Worm (Caenorhabditis elegans) whole organism, L1 larva: ENCODE results near the gene csn-6.
A peak's percentile ranks its signal among the peaks of the same experiment; 100 is the strongest.

Source experiments
- C16A3.4 ChIP-seq: fragments of 150-350 bp; optimal IDR thresholded peaks from 2 replicates; lab custom pipeline; 2014; ENCODE audit warnings: missing biosample characterization, missing genetic modification characterization
- aha-1 ChIP-seq: fragments of 150-350 bp; optimal IDR thresholded peaks from 2 replicates; lab custom pipeline; 2014; ENCODE audit warnings: missing biosample characterization, missing genetic modification characterization
- alr-1 ChIP-seq: fragments of 200-800 bp; sonication (Bioruptor generic); optimal IDR thresholded peaks from 2 replicates; lab custom pipeline; 2018; ENCODE audit warnings: borderline replicate concordance, mild to moderate bottlenecking, missing genetic modification characterization, missing compliant biosample characterization
- blmp-1 ChIP-seq: fragments of 150-350 bp; optimal IDR thresholded peaks from 2 replicates; lab custom pipeline; 2014; ENCODE audit warnings: missing biosample characterization, missing genetic modification characterization
- ceh-63 ChIP-seq: fragments of 200-800 bp; sonication (Bioruptor generic); optimal IDR thresholded peaks from 2 replicates; lab custom pipeline; 2018; ENCODE audit warnings: mild to moderate bottlenecking, missing genetic modification characterization, missing compliant biosample characterization
- ceh-88 ChIP-seq: fragments of 200-800 bp; sonication (Bioruptor generic); IDR thresholded peaks from 2 replicates; pipeline ENCODE4 v1.3.6; 2022; ENCODE audit warnings: missing genetic modification characterization, missing compliant biosample characterization
- ces-1 ChIP-seq: fragments of 150-350 bp; optimal IDR thresholded peaks from 2 replicates; lab custom pipeline; 2014; ENCODE audit warnings: missing biosample characterization, missing genetic modification reagents, missing genetic modification characterization
- efl-1 ChIP-seq, 4 experiments: fragments of 150-350 bp; optimal IDR thresholded peaks in 3 of 4; peaks in 1 of 4; 1 replicate in 1 of 4; 2 replicates in 3 of 4; lab custom pipeline; 2014; ENCODE audit warnings: missing biosample characterization in 2 of 4, missing genetic modification characterization in 2 of 4, missing genetic modification reagents in 2 of 4
- efl-3 ChIP-seq: fragments of 200-800 bp; sonication (Bioruptor generic); optimal IDR thresholded peaks from 2 replicates; lab custom pipeline; 2018; ENCODE audit warnings: mild to moderate bottlenecking, missing genetic modification characterization, missing compliant biosample characterization
- elt-2 ChIP-seq: sonication (generic microtip); optimal IDR thresholded peaks from 2 replicates; lab custom pipeline; 2016; ENCODE audit warnings: missing genetic modification characterization, mild to moderate bottlenecking, inconsistent platforms, missing compliant biosample characterization, missing genetic modification reagents
- elt-3 ChIP-seq, 6 experiments: fragments of 150-350 bp in 1 of 6; sonication (generic microtip); optimal IDR thresholded peaks; 2 replicates each; lab custom pipeline; 2017 to 2018; ENCODE audit warnings: missing biosample characterization in 6 of 6, missing genetic modification characterization in 6 of 6, inconsistent platforms in 1 of 6
- ets-5 ChIP-seq: fragments of 200-800 bp; sonication (Bioruptor generic); IDR thresholded peaks from 2 replicates; pipeline ENCODE4 v1.3.6; 2022; ENCODE audit warnings: missing genetic modification characterization, missing compliant biosample characterization
- hpl-2 ChIP-seq: fragments of 150-350 bp; optimal IDR thresholded peaks from 2 replicates; lab custom pipeline; 2014; ENCODE audit warnings: missing biosample characterization, missing genetic modification reagents, missing genetic modification characterization
- irx-1 ChIP-seq: sonication (generic microtip); optimal IDR thresholded peaks from 2 replicates; lab custom pipeline; 2016; ENCODE audit warnings: missing genetic modification characterization, missing compliant biosample characterization
- jun-1 ChIP-seq: fragments of 150-350 bp; optimal IDR thresholded peaks from 2 replicates; lab custom pipeline; 2014; ENCODE audit warnings: missing biosample characterization, missing genetic modification reagents, missing genetic modification characterization
- lin-13 ChIP-seq: fragments of 150-350 bp; optimal IDR thresholded peaks from 2 replicates; lab custom pipeline; 2014; ENCODE audit warnings: missing biosample characterization, missing genetic modification reagents, missing genetic modification characterization
- lin-14 ChIP-seq: fragments of 200-800 bp; sonication (Bioruptor generic); optimal IDR thresholded peaks from 2 replicates; lab custom pipeline; 2018; ENCODE audit warnings: mild to moderate bottlenecking, missing genetic modification characterization, moderate library complexity, missing compliant biosample characterization
- lin-35 ChIP-seq, 2 experiments: fragments of 150-350 bp; optimal IDR thresholded peaks; 2 replicates each; lab custom pipeline; 2014; ENCODE audit warnings: missing biosample characterization in 2 of 2, missing genetic modification characterization in 2 of 2, missing genetic modification reagents in 2 of 2
- lir-3 ChIP-seq: sonication (generic microtip); optimal IDR thresholded peaks from 2 replicates; lab custom pipeline; 2016; ENCODE audit warnings: mild to moderate bottlenecking, missing genetic modification characterization, moderate library complexity, missing compliant biosample characterization; ENCODE audit not compliant: poor library complexity
- mab-9 ChIP-seq: fragments of 200-800 bp; sonication (Bioruptor generic); IDR thresholded peaks from 2 replicates; pipeline ENCODE4 v1.3.6; 2022; ENCODE audit warnings: missing genetic modification reagents, missing genetic modification characterization, missing compliant biosample characterization
- mep-1 ChIP-seq: fragments of 150-350 bp; optimal IDR thresholded peaks from 2 replicates; lab custom pipeline; 2014; ENCODE audit warnings: missing biosample characterization, missing genetic modification characterization
- nhr-11 ChIP-seq: fragments of 150-350 bp; optimal IDR thresholded peaks from 2 replicates; lab custom pipeline; 2014; ENCODE audit warnings: missing biosample characterization, missing genetic modification characterization
- nhr-19 ChIP-seq: fragments of 200-800 bp; sonication (Bioruptor generic); conservative IDR thresholded peaks from 2 replicates; pipeline ENCODE4 v1.3.6; 2022; ENCODE audit warnings: missing genetic modification characterization, missing compliant biosample characterization
- nhr-237 ChIP-seq: fragments of 150-350 bp; optimal IDR thresholded peaks from 2 replicates; lab custom pipeline; 2014; ENCODE audit warnings: missing biosample characterization, missing genetic modification characterization
- nhr-28 ChIP-seq: fragments of 150-350 bp; optimal IDR thresholded peaks from 2 replicates; lab custom pipeline; 2014; ENCODE audit warnings: missing biosample characterization, missing genetic modification characterization
- nhr-71 ChIP-seq: sonication (generic microtip); optimal IDR thresholded peaks from 2 replicates; lab custom pipeline; 2016; ENCODE audit warnings: mild to moderate bottlenecking, missing genetic modification characterization, moderate library complexity, missing compliant biosample characterization
- nhr-77 ChIP-seq: fragments of 150-350 bp; optimal IDR thresholded peaks from 2 replicates; lab custom pipeline; 2014; ENCODE audit warnings: missing biosample characterization, missing genetic modification characterization
- nhr-84 ChIP-seq: sonication (generic microtip); optimal IDR thresholded peaks from 2 replicates; lab custom pipeline; 2017; ENCODE audit warnings: missing biosample characterization, missing genetic modification characterization
- pax-3 ChIP-seq: fragments of 200-800 bp; sonication (Bioruptor generic); optimal IDR thresholded peaks from 2 replicates; lab custom pipeline; 2018; ENCODE audit warnings: mild to moderate bottlenecking, missing genetic modification characterization, moderate library complexity, missing compliant biosample characterization
- pqm-1 ChIP-seq: sonication (generic microtip); optimal IDR thresholded peaks from 3 replicates; lab custom pipeline; 2017; ENCODE audit warnings: missing biosample characterization, missing genetic modification characterization
- rnt-1 ChIP-seq: sonication (generic microtip); optimal IDR thresholded peaks from 2 replicates; lab custom pipeline; 2016; ENCODE audit warnings: mild to moderate bottlenecking, missing genetic modification characterization, moderate library complexity, missing compliant biosample characterization
- sox-4 ChIP-seq: sonication (generic microtip); optimal IDR thresholded peaks from 2 replicates; lab custom pipeline; 2016; ENCODE audit warnings: missing genetic modification characterization, missing compliant biosample characterization
- sup-37 ChIP-seq: fragments of 200-800 bp; sonication (Bioruptor generic); optimal IDR thresholded peaks from 2 replicates; lab custom pipeline; 2018; ENCODE audit warnings: mild to moderate bottlenecking, missing genetic modification characterization, missing compliant biosample characterization
- tbx-2 ChIP-seq: sonication (generic microtip); optimal IDR thresholded peaks from 2 replicates; lab custom pipeline; 2016; ENCODE audit warnings: missing genetic modification characterization, missing compliant biosample characterization
- tlp-1 ChIP-seq: fragments of 150-350 bp; optimal IDR thresholded peaks from 2 replicates; lab custom pipeline; 2014; ENCODE audit warnings: missing biosample characterization, missing genetic modification characterization
- unc-30 ChIP-seq: sonication (generic microtip); optimal IDR thresholded peaks from 2 replicates; lab custom pipeline; 2017; ENCODE audit warnings: missing biosample characterization, missing genetic modification characterization
- vab-15 ChIP-seq: sonication (generic microtip); optimal IDR thresholded peaks from 2 replicates; lab custom pipeline; 2017; ENCODE audit warnings: missing genotype, mild to moderate bottlenecking, missing genetic modification characterization, missing compliant biosample characterization
- xbp-1 ChIP-seq: sonication (generic microtip); optimal IDR thresholded peaks from 2 replicates; lab custom pipeline; 2016; ENCODE audit warnings: missing genetic modification characterization, missing compliant biosample characterization

Gene csn-6

DNA sequence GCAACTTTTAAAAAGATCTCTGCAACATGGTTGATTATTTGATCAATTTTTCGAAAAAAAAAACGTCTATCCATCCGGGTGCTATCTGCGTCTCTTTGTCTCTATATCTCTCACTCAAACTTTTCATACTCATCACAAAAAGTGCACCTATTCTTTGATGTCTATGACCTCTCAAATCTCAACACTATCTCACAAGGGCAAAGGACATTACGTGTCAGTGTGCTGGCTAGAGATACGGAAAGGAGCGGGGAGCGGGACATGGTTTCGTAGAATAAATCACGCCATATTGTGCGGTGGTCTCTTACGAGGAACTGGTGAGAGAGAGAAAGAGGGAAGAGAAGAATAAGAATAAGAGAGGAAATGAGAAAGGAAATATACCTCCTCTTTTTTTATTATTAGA lies 21.8 kb downstream of the csn-6 start (continued):
- TF ChIP-seq vab-15, result no peak
- no peak for TF ChIP-seq ets-5 (GFP tag; lab: Robert Waterston, UW)
- no peak for TF ChIP-seq nhr-28 (tag; lab: Kevin White, UChicago)
- TF ChIP-seq nhr-11 (tag; lab: Kevin White, UChicago), result peak; percentile 55
- TF ChIP-seq ceh-63 (GFP tag; lab: Kevin White, UChicago), result no peak
- no peak for TF ChIP-seq alr-1
- peak; percentile 33 for TF ChIP-seq blmp-1 (tag; lab: Kevin White, UChicago)
- TF ChIP-seq ceh-88 (GFP tag; lab: Robert Waterston, UW), result no peak

DNA sequence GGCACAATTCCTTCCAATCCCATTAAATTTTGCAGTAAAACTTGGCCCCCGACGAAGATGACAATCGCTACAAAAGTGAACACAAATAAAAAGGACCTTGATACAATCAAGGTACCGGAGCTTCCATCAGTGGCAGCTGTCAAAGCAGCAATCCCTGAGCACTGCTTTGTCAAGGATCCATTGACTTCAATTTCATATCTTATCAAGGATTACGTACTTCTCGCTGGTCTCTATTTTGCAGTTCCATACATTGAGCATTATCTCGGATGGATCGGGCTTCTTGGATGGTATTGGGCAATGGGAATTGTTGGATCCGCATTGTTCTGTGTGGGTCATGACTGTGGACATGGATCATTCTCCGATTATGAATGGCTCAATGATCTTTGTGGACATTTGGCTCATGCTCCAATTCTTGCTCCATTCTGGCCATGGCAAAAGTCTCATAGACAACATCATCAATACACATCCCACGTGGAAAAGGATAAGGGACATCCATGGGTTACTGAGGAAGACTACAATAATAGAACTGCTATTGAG lies 23.3 kb downstream of the csn-6 start, which contains the start of gene fat-2:
TSS of gene fat-2 (plus strand) at position 51 of the 537 bp plus-strand sequence.
- TF ChIP-seq nhr-84, result no peak
- no peak for TF ChIP-seq nhr-237
- no peak for TF ChIP-seq efl-1 (optimal IDR thresholded peaks at IDR 0.05; lab: Kevin White, UChicago)
- no peak for TF ChIP-seq efl-1 (GFP tag; optimal IDR thresholded peaks at IDR 0.05 in 1 of 2; lab: Kevin White, UChicago)
- no peak for TF ChIP-seq C16A3.4 (tag; lab: Kevin White, UChicago)
- no peak for TF ChIP-seq tbx-2 (tag; lab: Kevin White, UChicago)

DNA sequence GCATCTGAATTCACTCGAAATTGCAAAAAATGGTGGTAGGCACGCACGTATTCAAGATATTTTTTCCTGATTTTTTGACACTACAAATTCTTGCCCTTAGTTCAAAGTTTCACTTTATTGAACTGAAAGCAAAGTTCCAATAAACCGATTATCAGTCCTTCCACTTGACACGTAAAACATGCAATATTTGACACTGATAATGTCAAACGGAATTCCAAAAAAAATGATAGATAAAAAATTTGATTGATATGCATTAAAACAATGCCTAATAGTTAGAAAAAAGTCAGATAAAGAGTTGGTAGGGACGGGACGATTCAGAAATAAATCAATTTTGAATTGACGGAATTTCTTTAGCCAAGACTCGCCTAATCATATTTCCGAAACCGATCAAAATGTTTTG lies 26.4 kb downstream of the csn-6 start:
- no peak for TF ChIP-seq hpl-2 (GFP tag; lab: Kevin White, UChicago)
- TF ChIP-seq nhr-77 (tag; lab: Kevin White, UChicago), result no peak
- no peak for TF ChIP-seq unc-30 (tag; lab: Kevin White, UChicago)
- no peak for TF ChIP-seq lin-13 (GFP tag; lab: Kevin White, UChicago)
- no peak for TF ChIP-seq nhr-19 (GFP tag; lab: Robert Waterston, UW)
- no peak for TF ChIP-seq mep-1 (tag; lab: Kevin White, UChicago)
- TF ChIP-seq nhr-84, result no peak
- no peak for TF ChIP-seq sox-4 (tag; lab: Kevin White, UChicago)
- TF ChIP-seq jun-1 (tag; lab: Kevin White, UChicago), result peak; percentile 39
- no peak for TF ChIP-seq efl-1 (optimal IDR thresholded peaks at IDR 0.05; lab: Kevin White, UChicago)
- peak in 1 of 2 experiments; percentile 82 for TF ChIP-seq efl-1 (GFP tag; optimal IDR thresholded peaks at IDR 0.05 in 1 of 2; lab: Kevin White, UChicago)
- TF ChIP-seq efl-3, result no peak
- no peak for TF ChIP-seq lir-3 (tag; lab: Kevin White, UChicago)
- no peak for TF ChIP-seq pax-3 (tag; lab: Kevin White, UChicago)
- no peak for TF ChIP-seq C16A3.4 (tag; lab: Kevin White, UChicago)
- TF ChIP-seq rnt-1 (tag; lab: Kevin White, UChicago), result no peak
- peak; percentile 90 for TF ChIP-seq elt-2 (tag; lab: Kevin White, UChicago)
- no peak for TF ChIP-seq nhr-71 (tag; lab: Kevin White, UChicago)
- no peak for TF ChIP-seq elt-3 (tag; optimal IDR thresholded peaks at IDR 0.05; lab: Kevin White, UChicago)
- peak; percentile 75 for TF ChIP-seq tlp-1 (tag; lab: Kevin White, UChicago)
- TF ChIP-seq ces-1 (GFP tag; lab: Kevin White, UChicago), result no peak
- TF ChIP-seq mab-9 (GFP tag; lab: Robert Waterston, UW), result no peak
- TF ChIP-seq pqm-1, result peak; percentile 61
- peak in 1 of 2 experiments; percentile 27 for TF ChIP-seq lin-35 (GFP tag; optimal IDR thresholded peaks at IDR 0.05; lab: Kevin White, UChicago)
- no peak for TF ChIP-seq irx-1 (tag; lab: Kevin White, UChicago)
- TF ChIP-seq xbp-1, result no peak
- TF ChIP-seq lin-14 (GFP tag; lab: Kevin White, UChicago), result no peak
- no peak for TF ChIP-seq sup-37
- TF ChIP-seq aha-1 (tag; lab: Kevin White, UChicago), result no peak
